Fruit fly (Drosophila melanogaster): Measurements from ENCODE around the gene CG3982.

The CG3982 gene

dm6 chr3L:9402157-9402890 lies 14.9 kb downstream of the CG3982 start, which contains the start of gene eIF4E1 (continued):
- TF ChIP-seq CG16863 (GFP tag; optimal IDR thresholded peaks at IDR 0.05) (no peak), CG14050 (GFP tag; IDR thresholded peaks at IDR 0.05) (no peak), CG12104 (GFP tag; optimal IDR thresholded peaks at IDR 0.05) (no peak), Ssrp (tag; optimal IDR thresholded peaks at IDR 0.05) (no peak), bigmax (GFP tag; optimal IDR thresholded peaks at IDR 0.05) (peak; percentile 14), seq (GFP tag; IDR thresholded peaks at IDR 0.05) (no peak), CG5953 (GFP tag; IDR thresholded peaks at IDR 0.05) (no peak), CG9876 (GFP tag; optimal IDR thresholded peaks at IDR 0.05) (peak; percentile 5), tin (GFP tag; optimal IDR thresholded peaks at IDR 0.05) (no peak), Eip74EF (GFP tag; optimal IDR thresholded peaks at IDR 0.05) (no peak), CG12299 (tag; optimal IDR thresholded peaks at IDR 0.05) (no peak), CG2889 (GFP tag; IDR thresholded peaks at IDR 0.05) (no peak), al (GFP tag; IDR thresholded peaks at IDR 0.05) (no peak), crp (GFP tag; optimal IDR thresholded peaks at IDR 0.05) (peak in 1 of 2 experiments; percentile 5), Sox102F (GFP tag; optimal IDR thresholded peaks at IDR 0.05) (no peak), CG10209 (GFP tag; optimal IDR thresholded peaks at IDR 0.05) (no peak), Sin3A (optimal IDR thresholded peaks at IDR 0.05) (peak; percentile 89), bowl (GFP tag; IDR thresholded peaks at IDR 0.05) (no peak), her (GFP tag; optimal IDR thresholded peaks at IDR 0.05) (peak; percentile 5), Vsx1 (GFP tag; optimal IDR thresholded peaks at IDR 0.05) (no peak), HmgD (GFP tag; optimal IDR thresholded peaks at IDR 0.05) (peak; percentile 55), btn (GFP tag; optimal IDR thresholded peaks at IDR 0.05) (no peak), Jarid2 (GFP tag; optimal IDR thresholded peaks at IDR 0.05) (no peak), Adf1 (GFP tag; IDR thresholded peaks at IDR 0.05) (0 out of 2 replicates have a peak, but pooled peaks have one; percentile 28), CG30020 (tag; optimal IDR thresholded peaks at IDR 0.05) (peak; percentile 14), fd96Cb (tag; optimal IDR thresholded peaks at IDR 0.05) (no peak), CG17361 (GFP tag; IDR thresholded peaks at IDR 0.05) (peak; percentile 28; the same call in 1 of the 3 replicates), CG2116 (GFP tag; optimal IDR thresholded peaks at IDR 0.05) (peak; percentile 98), gro (GFP tag; optimal IDR thresholded peaks at IDR 0.05) (peak; percentile 32), nom (GFP tag; optimal IDR thresholded peaks at IDR 0.05) (no peak), pnt (GFP tag; optimal IDR thresholded peaks at IDR 0.05) (no peak), BEAF-32 (GFP tag; optimal IDR thresholded peaks at IDR 0.05) (peak; percentile 90), tup (GFP tag; optimal IDR thresholded peaks at IDR 0.05) (no peak), ATbp (GFP tag; optimal IDR thresholded peaks at IDR 0.05) (no peak), CG7987 (GFP tag; optimal IDR thresholded peaks at IDR 0.05) (peak; percentile 24), CG12236 (GFP tag; optimal IDR thresholded peaks at IDR 0.05) (no peak), CG17912 (GFP tag; optimal IDR thresholded peaks at IDR 0.05) (peak; percentile 29), lola (GFP tag; optimal IDR thresholded peaks at IDR 0.05) (no peak), MESR4 (GFP tag; optimal IDR thresholded peaks at IDR 0.05) (peak; percentile 86), Dll (GFP tag; IDR thresholded peaks at IDR 0.05; ENCODE audit: partially characterized antibody) (peak; percentile 72), br (optimal IDR thresholded peaks at IDR 0.05) (no peak), CG12744 (GFP tag; optimal IDR thresholded peaks at IDR 0.05) (no peak), Lhr (GFP tag; optimal IDR thresholded peaks at IDR 0.05) (peak; percentile 79), phol (tag; optimal IDR thresholded peaks at IDR 0.05) (peak; percentile 62), hb (GFP tag; IDR thresholded peaks at IDR 0.05; ENCODE audit: partially characterized antibody) (0 out of 3 replicates have a peak, but pooled peaks have one; percentile 62), CG7839 (tag; optimal IDR thresholded peaks at IDR 0.05) (no peak), toy (GFP tag; IDR thresholded peaks at IDR 0.05) (no peak), Elba2 (GFP tag; optimal IDR thresholded peaks at IDR 0.05) (peak; percentile 75), ftz-f1 (GFP tag; optimal IDR thresholded peaks at IDR 0.05) (peak; percentile 40)

All from whole organism, embryonic.